Worm (Caenorhabditis elegans) whole organism, L4 larva: ENCODE results near the gene nsy-1.
A peak's percentile ranks its signal among the peaks of the same experiment; 100 is the strongest.

Experiments used
- F49E8.2 ChIP-seq: sonication (generic microtip); optimal IDR thresholded peaks from 2 replicates; lab custom pipeline; 2016; ENCODE audit warnings: missing compliant biosample characterization, mild to moderate bottlenecking, missing genetic modification characterization, borderline replicate concordance
- R02D3.7 ChIP-seq: fragments of 150-350 bp; sonication (generic microtip); optimal IDR thresholded peaks from 3 replicates; lab custom pipeline; 2014; ENCODE audit warnings: missing biosample characterization, missing genetic modification characterization
- T20F7.1 ChIP-seq: fragments of 200-800 bp; sonication (Bioruptor generic); optimal IDR thresholded peaks from 2 replicates; lab custom pipeline; 2018; ENCODE audit warnings: mild to moderate bottlenecking, missing genetic modification characterization, missing compliant biosample characterization
- Y5F2A.4 ChIP-seq: fragments of 200-800 bp; sonication (Bioruptor generic); optimal IDR thresholded peaks from 2 replicates; lab custom pipeline; 2018; ENCODE audit warnings: mild to moderate bottlenecking, missing genetic modification characterization, missing compliant biosample characterization
- ZK546.5 ChIP-seq, 2 experiments: sonication (generic microtip); optimal IDR thresholded peaks; 2 replicates each; lab custom pipeline; 2017; ENCODE audit warnings: missing biosample characterization in 2 of 2, missing genetic modification characterization in 2 of 2
- aly-2 ChIP-seq: sonication (generic microtip); optimal IDR thresholded peaks from 2 replicates; lab custom pipeline; 2018; ENCODE audit warnings: missing biosample characterization, missing genetic modification characterization
- ama-1 ChIP-seq: fragments of 150-350 bp; optimal IDR thresholded peaks from 2 replicates; lab custom pipeline; 2014; ENCODE audit warnings: inconsistent platforms, mixed read lengths
- attf-4 ChIP-seq: sonication (generic microtip); optimal IDR thresholded peaks from 3 replicates; lab custom pipeline; 2017; ENCODE audit warnings: missing biosample characterization, missing genetic modification characterization
- ceh-20 ChIP-seq: fragments of 200-800 bp; sonication (Bioruptor generic); IDR thresholded peaks from 2 replicates; pipeline ENCODE4 v1.3.6; 2022; ENCODE audit warnings: missing genetic modification reagents, missing genetic modification characterization, missing compliant biosample characterization
- ceh-32 ChIP-seq: sonication (generic microtip); optimal IDR thresholded peaks from 2 replicates; lab custom pipeline; 2016; ENCODE audit warnings: mild to moderate bottlenecking, missing genetic modification characterization, missing compliant biosample characterization; ENCODE audit not compliant: poor library complexity
- ceh-44 ChIP-seq: fragments of 200-800 bp; sonication (Bioruptor generic); IDR thresholded peaks from 2 replicates; pipeline ENCODE4 v1.3.6; 2022; ENCODE audit warnings: missing genetic modification reagents, missing genetic modification characterization, missing compliant biosample characterization
- ceh-62 ChIP-seq: sonication (generic microtip); optimal IDR thresholded peaks from 2 replicates; lab custom pipeline; 2017; ENCODE audit warnings: missing biosample characterization, missing genetic modification characterization
- ceh-82 ChIP-seq: sonication (generic microtip); optimal IDR thresholded peaks from 2 replicates; lab custom pipeline; 2017; ENCODE audit warnings: missing biosample characterization, missing genetic modification characterization
- cey-2 ChIP-seq: sonication (generic microtip); optimal IDR thresholded peaks from 3 replicates; lab custom pipeline; 2017; ENCODE audit warnings: missing genetic modification characterization, mild to moderate bottlenecking, missing compliant biosample characterization, antibody characterized with exemption, borderline replicate concordance; ENCODE audit not compliant: insufficient read depth
- daf-19 ChIP-seq: fragments of 200-800 bp; sonication (Bioruptor generic); conservative IDR thresholded peaks from 2 replicates; pipeline ENCODE4 v1.3.6; 2022; ENCODE audit warnings: missing genetic modification characterization, missing compliant biosample characterization
- daf-8 ChIP-seq: fragments of 200-800 bp; sonication (Bioruptor generic); IDR thresholded peaks from 2 replicates; pipeline ENCODE4 v1.3.6; 2022; ENCODE audit warnings: missing genetic modification characterization, missing compliant biosample characterization
- dmd-8 ChIP-seq: fragments of 200-800 bp; sonication (Bioruptor generic); IDR thresholded peaks from 2 replicates; pipeline ENCODE4 v1.3.6; 2022; ENCODE audit warnings: missing genetic modification characterization, missing compliant biosample characterization
- dmd-9 ChIP-seq: fragments of 200-800 bp; sonication (Bioruptor generic); IDR thresholded peaks from 2 replicates; pipeline ENCODE4 v1.3.6; 2022; ENCODE audit warnings: missing genetic modification reagents, missing genetic modification characterization, missing compliant biosample characterization
- dve-1 ChIP-seq: sonication (generic microtip); optimal IDR thresholded peaks from 2 replicates; lab custom pipeline; 2017; ENCODE audit warnings: antibody characterized with exemption, mild to moderate bottlenecking, missing genetic modification characterization, missing compliant biosample characterization; ENCODE audit not compliant: insufficient read depth
- fkh-10 ChIP-seq: fragments of 150-350 bp; optimal IDR thresholded peaks from 2 replicates; lab custom pipeline; 2014; ENCODE audit warnings: missing biosample characterization, missing genetic modification reagents, missing genetic modification characterization
- hif-1 ChIP-seq, 2 experiments: sonication (generic microtip); optimal IDR thresholded peaks; 2 replicates each; lab custom pipeline; 2016 to 2017; ENCODE audit warnings: missing compliant biosample characterization in 2 of 2, missing genetic modification characterization in 2 of 2, missing genetic modification reagents in 2 of 2, missing genotype in 2 of 2, mild to moderate bottlenecking in 1 of 2
- hlh-11 ChIP-seq: fragments of 200-800 bp; sonication (Bioruptor generic); optimal IDR thresholded peaks from 2 replicates; lab custom pipeline; 2018; ENCODE audit warnings: mild to moderate bottlenecking, missing genetic modification characterization, missing compliant biosample characterization
- hmg-1.1 ChIP-seq: fragments of 200-800 bp; sonication (Bioruptor generic); IDR thresholded peaks from 2 replicates; pipeline ENCODE4 v1.3.6; 2022; ENCODE audit warnings: missing genetic modification reagents, missing genetic modification characterization, missing compliant biosample characterization
- lin-13 ChIP-seq: fragments of 150-350 bp; optimal IDR thresholded peaks from 2 replicates; lab custom pipeline; 2014; ENCODE audit warnings: missing biosample characterization, missing genetic modification reagents, missing genetic modification characterization
- lin-15B ChIP-seq: fragments of 150-350 bp; sonication (generic microtip); optimal IDR thresholded peaks from 3 replicates; lab custom pipeline; 2014; ENCODE audit warnings: missing biosample characterization, missing genetic modification characterization
- lin-39 ChIP-seq: fragments of 150-350 bp; optimal IDR thresholded peaks from 2 replicates; lab custom pipeline; 2014; ENCODE audit warnings: missing biosample characterization, missing genetic modification reagents, missing genetic modification characterization
- lir-3 ChIP-seq: sonication (generic microtip); optimal IDR thresholded peaks from 2 replicates; lab custom pipeline; 2016; ENCODE audit warnings: mild to moderate bottlenecking, missing genetic modification characterization, missing compliant biosample characterization
- lsy-2 ChIP-seq, 2 experiments: fragments of 150-350 bp in 1 of 2; sonication (generic microtip) in 1 of 2; optimal IDR thresholded peaks; 2 replicates each; lab custom pipeline; 2014 to 2017; ENCODE audit warnings: missing biosample characterization in 2 of 2, missing genetic modification characterization in 2 of 2
- madf-5 ChIP-seq, 2 experiments: fragments of 200-800 bp; sonication (Bioruptor generic); IDR thresholded peaks; 2 replicates each; pipeline ENCODE4 v1.3.6; 2022; ENCODE audit warnings: missing compliant biosample characterization in 2 of 2, missing genetic modification characterization in 2 of 2
- nhr-102 ChIP-seq: sonication (generic microtip); optimal IDR thresholded peaks from 2 replicates; lab custom pipeline; 2016; ENCODE audit warnings: mild to moderate bottlenecking, missing genetic modification characterization, moderate library complexity, missing compliant biosample characterization
- nhr-237 ChIP-seq: sonication (generic microtip); optimal IDR thresholded peaks from 2 replicates; lab custom pipeline; 2017; ENCODE audit warnings: missing biosample characterization, missing genetic modification characterization
- nhr-25 ChIP-seq: sonication (generic microtip); optimal IDR thresholded peaks from 2 replicates; lab custom pipeline; 2017; ENCODE audit warnings: missing genetic modification characterization, mild to moderate bottlenecking, missing compliant biosample characterization, antibody characterized with exemption, moderate library complexity, borderline replicate concordance; ENCODE audit not compliant: insufficient read depth
- nhr-41 ChIP-seq: fragments of 200-800 bp; sonication (Bioruptor generic); IDR thresholded peaks from 2 replicates; pipeline ENCODE4 v1.3.6; 2022; ENCODE audit warnings: missing genetic modification reagents, missing genetic modification characterization, missing compliant biosample characterization
- nhr-76 ChIP-seq: fragments of 150-350 bp; optimal IDR thresholded peaks from 2 replicates; lab custom pipeline; 2014; ENCODE audit warnings: missing biosample characterization, missing genetic modification characterization
- nhr-77 ChIP-seq: fragments of 150-350 bp; optimal IDR thresholded peaks from 2 replicates; lab custom pipeline; 2014; ENCODE audit warnings: missing biosample characterization, missing genetic modification characterization
- php-3 ChIP-seq: fragments of 200-800 bp; sonication (Bioruptor generic); IDR thresholded peaks from 2 replicates; pipeline ENCODE4 v1.3.6; 2022; ENCODE audit warnings: missing genetic modification reagents, missing genetic modification characterization, missing compliant biosample characterization
- pqm-1 ChIP-seq: sonication (generic microtip); optimal IDR thresholded peaks from 2 replicates; lab custom pipeline; 2017; ENCODE audit warnings: missing biosample characterization, missing genetic modification characterization
- rbr-2 ChIP-seq: sonication (generic microtip); optimal IDR thresholded peaks from 2 replicates; lab custom pipeline; 2016; ENCODE audit warnings: missing genotype, missing genetic modification characterization, missing compliant biosample characterization
- saeg-2 ChIP-seq: fragments of 200-800 bp; sonication (Bioruptor generic); IDR thresholded peaks from 2 replicates; pipeline ENCODE4 v1.3.6; 2022; ENCODE audit warnings: missing genetic modification reagents, missing genetic modification characterization, missing compliant biosample characterization
- snpc-1.2 ChIP-seq: fragments of 200-800 bp; sonication (Bioruptor generic); IDR thresholded peaks from 2 replicates; pipeline ENCODE4 v1.3.6; 2022; ENCODE audit warnings: missing genetic modification reagents, missing genetic modification characterization, missing compliant biosample characterization
- spr-1 ChIP-seq: sonication (generic microtip); optimal IDR thresholded peaks from 2 replicates; lab custom pipeline; 2016; ENCODE audit warnings: mild to moderate bottlenecking, missing genetic modification characterization, missing compliant biosample characterization
- spr-3 ChIP-seq: fragments of 200-800 bp; sonication (Bioruptor generic); optimal IDR thresholded peaks from 2 replicates; lab custom pipeline; 2018; ENCODE audit warnings: mild to moderate bottlenecking, missing genetic modification characterization, missing compliant biosample characterization
- tag-97 ChIP-seq: fragments of 200-800 bp; sonication (Bioruptor generic); IDR thresholded peaks from 2 replicates; pipeline ENCODE4 v1.3.6; 2022; ENCODE audit warnings: missing genetic modification characterization, missing compliant biosample characterization
- tra-1 ChIP-seq: fragments of 200-800 bp; sonication (Bioruptor generic); IDR thresholded peaks from 2 replicates; pipeline ENCODE4 v1.3.6; 2022; ENCODE audit warnings: missing genetic modification reagents, missing genetic modification characterization, missing compliant biosample characterization
- unc-39 ChIP-seq: sonication (generic microtip); optimal IDR thresholded peaks from 2 replicates; lab custom pipeline; 2017; ENCODE audit warnings: missing biosample characterization, missing genetic modification characterization
- zfp-2 ChIP-seq: sonication (generic microtip); optimal IDR thresholded peaks from 2 replicates; lab custom pipeline; 2016; ENCODE audit warnings: mild to moderate bottlenecking, missing genetic modification characterization, missing compliant biosample characterization
- zfp-3 ChIP-seq: fragments of 200-800 bp; sonication (Bioruptor generic); conservative IDR thresholded peaks from 2 replicates; pipeline ENCODE4 v1.3.6; 2022; ENCODE audit warnings: missing genetic modification reagents, missing genetic modification characterization, missing compliant biosample characterization
- zip-11 ChIP-seq: fragments of 200-800 bp; sonication (Bioruptor generic); IDR thresholded peaks from 2 replicates; pipeline ENCODE4 v1.3.6; 2022; ENCODE audit warnings: missing genetic modification characterization, missing compliant biosample characterization
- zip-2 ChIP-seq: fragments of 150-350 bp; optimal IDR thresholded peaks from 2 replicates; lab custom pipeline; 2014; ENCODE audit warnings: missing biosample characterization, missing genetic modification characterization
- ztf-11 ChIP-seq: fragments of 150-350 bp; optimal IDR thresholded peaks from 2 replicates; lab custom pipeline; 2014; ENCODE audit warnings: missing biosample characterization, missing genetic modification characterization
- ztf-7 ChIP-seq: fragments of 150-350 bp; optimal IDR thresholded peaks from 2 replicates; lab custom pipeline; 2014; ENCODE audit warnings: missing biosample characterization, missing genetic modification characterization

The nsy-1 gene

DNA sequence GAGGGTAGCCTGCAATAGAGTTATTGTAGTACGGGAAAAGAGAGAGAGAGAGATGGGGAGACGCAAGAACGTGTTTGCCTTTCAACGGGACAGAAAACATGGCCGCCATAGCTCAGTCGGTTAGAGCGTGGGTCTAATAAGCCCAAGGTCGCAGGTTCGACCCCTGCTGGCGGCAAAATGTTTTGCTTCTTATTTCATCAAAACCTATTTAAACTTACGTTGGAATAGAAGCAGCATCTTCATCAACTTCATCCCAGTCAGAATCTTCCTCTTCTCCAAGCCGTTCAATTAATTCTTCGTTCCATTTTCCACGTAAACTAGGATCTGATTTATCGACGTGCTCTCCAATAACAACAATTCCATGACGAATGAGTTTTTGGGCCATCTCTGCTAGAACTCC, 10.1 kb downstream of the nsy-1 start (continued):
- TF ChIP-seq ceh-82 (tag; lab: Kevin White, UChicago) (no peak), T20F7.1 (GFP tag; lab: Kevin White, UChicago) (peak; percentile 16), madf-5 (GFP tag; IDR thresholded peaks at IDR 0.05; lab: Robert Waterston, UW) (peak in 1 of 2 experiments; percentile 52; a peak in 1 of 4 replicates), F49E8.2 (peak; percentile 69), tra-1 (peak; percentile 82), ceh-20 (GFP tag; lab: Robert Waterston, UW) (peak; percentile 70), ztf-11 (tag; lab: Kevin White, UChicago) (no peak), zfp-3 (peak; percentile 79; the same call in 1 of the 2 replicates), ZK546.5 (tag; optimal IDR thresholded peaks at IDR 0.05; lab: Kevin White, UChicago) (no peak), spr-1 (tag; lab: Kevin White, UChicago) (peak; percentile 75), lin-39 (tag; lab: Kevin White, UChicago) (no peak), dmd-8 (peak; percentile 83), hmg-1.1 (GFP tag; lab: Robert Waterston, UW) (peak; percentile 90), zip-2 (tag; lab: Kevin White, UChicago) (peak; percentile 55), attf-4 (tag; lab: Kevin White, UChicago) (no peak), ceh-44 (GFP tag; lab: Robert Waterston, UW) (peak; percentile 59; the same call in 1 of the 2 replicates), nhr-77 (peak; percentile 71), nhr-25 (tag; lab: Kevin White, UChicago) (peak; percentile 70), hif-1 (tag; optimal IDR thresholded peaks at IDR 0.05; lab: Kevin White, UChicago) (peak; percentile 17 to 59), spr-3 (GFP tag; lab: Kevin White, UChicago) (peak; percentile 31), nhr-237 (tag; lab: Kevin White, UChicago) (no peak), lir-3 (tag; lab: Kevin White, UChicago) (peak; percentile 15), nhr-76 (tag; lab: Kevin White, UChicago) (no peak), lin-15B (tag; lab: Kevin White, UChicago) (no peak), nhr-102 (tag; lab: Kevin White, UChicago) (peak; percentile 54), snpc-1.2 (GFP tag; lab: Robert Waterston, UW) (peak; percentile 87), cey-2 (tag; lab: Kevin White, UChicago) (no peak), aly-2 (tag; lab: Kevin White, UChicago) (no peak), dve-1 (peak; percentile 26), saeg-2 (GFP tag; lab: Robert Waterston, UW) (0 out of 2 replicates have a peak, but pooled peaks have one; percentile 48), rbr-2 (tag; lab: Kevin White, UChicago) (peak; percentile 46), unc-39 (tag; lab: Kevin White, UChicago) (no peak), lin-13 (peak; percentile 60), zfp-2 (tag; lab: Kevin White, UChicago) (peak; percentile 19), daf-19 (GFP tag; lab: Robert Waterston, UW) (peak; percentile 75; the same call in 1 of the 2 replicates), fkh-10 (GFP tag; lab: Kevin White, UChicago) (no peak), Y5F2A.4 (GFP tag; lab: Kevin White, UChicago) (peak; percentile 80), R02D3.7 (tag; lab: Kevin White, UChicago) (no peak), zip-11 (GFP tag; lab: Robert Waterston, UW) (peak; percentile 69; the same call in 1 of the 2 replicates), nhr-41 (GFP tag; lab: Robert Waterston, UW) (peak; percentile 81), php-3 (0 out of 2 replicates have a peak, but pooled peaks have one; percentile 44), pqm-1 (tag; lab: Kevin White, UChicago) (no peak), ceh-32 (tag; lab: Kevin White, UChicago) (no peak), tag-97 (no peak), dmd-9 (GFP tag; lab: Robert Waterston, UW) (peak; percentile 78), ama-1 (lab: Kevin White, UChicago) (no peak), daf-8 (GFP tag; lab: Robert Waterston, UW) (0 out of 2 replicates have a peak, but pooled peaks have one; percentile 21), lsy-2 (tag; optimal IDR thresholded peaks at IDR 0.05; lab: Kevin White, UChicago) (peak; percentile 29 to 70), ztf-7 (tag; lab: Kevin White, UChicago) (peak; percentile 65), hlh-11 (tag; lab: Kevin White, UChicago) (peak; percentile 55), ceh-62 (no peak)
